Worm (Caenorhabditis elegans) whole organism, L4 larva: ENCODE data around the gene F46F5.15.

ENCODE experiments used
- ama-1 ChIP-seq: fragments of 150-350 bp; optimal IDR thresholded peaks from 2 replicates; lab custom pipeline; 2014; ENCODE audit warnings: inconsistent platforms, mixed read lengths
- ces-1 ChIP-seq: fragments of 150-350 bp; sonication (generic microtip); optimal IDR thresholded peaks from 4 replicates; lab custom pipeline; 2014; ENCODE audit warnings: missing biosample characterization, missing genetic modification reagents, missing genetic modification characterization
- nhr-28 ChIP-seq: fragments of 150-350 bp; optimal IDR thresholded peaks from 2 replicates; lab custom pipeline; 2014; ENCODE audit warnings: missing biosample characterization, missing genetic modification characterization
- sdz-12 ChIP-seq: fragments of 200-800 bp; sonication (Bioruptor generic); optimal IDR thresholded peaks from 2 replicates; lab custom pipeline; 2018; ENCODE audit warnings: mild to moderate bottlenecking, missing genetic modification characterization, missing compliant biosample characterization

- TF ChIP-seq nhr-28 (no peak), ama-1 (lab: Kevin White, UChicago) (no peak), sdz-12 (GFP tag; lab: Kevin White, UChicago) (no peak), ces-1 (GFP tag; lab: Kevin White, UChicago) (no peak)
Observed at ce11 chrII:754971-755370, 33.3 kb upstream of the F46F5.15 start.
